Fruit fly (Drosophila melanogaster) whole organism, adult: ENCODE results near the gene hop.

Experiments
- CG11617 ChIP-seq: fragments of 200-800 bp; sonication (Bioruptor generic); optimal IDR thresholded peaks from 2 replicates; lab custom pipeline; 2017; ENCODE audit warnings: mild to moderate bottlenecking, missing biosample characterization, missing genetic modification reagents, missing genetic modification characterization
- CG12768 ChIP-seq: fragments of 200-800 bp; sonication (Bioruptor generic); optimal IDR thresholded peaks from 2 replicates; lab custom pipeline; 2017; ENCODE audit warnings: missing biosample characterization, missing genetic modification characterization, mild to moderate bottlenecking, moderate library complexity, missing genetic modification reagents
- CG14711 ChIP-seq: fragments of 200-800 bp; sonication (Bioruptor generic); optimal IDR thresholded peaks from 2 replicates; lab custom pipeline; 2018; ENCODE audit warnings: missing biosample characterization, mild to moderate bottlenecking, missing genetic modification characterization, moderate library complexity
- CG1620 ChIP-seq: fragments of 200-800 bp; sonication (Bioruptor generic); optimal IDR thresholded peaks from 2 replicates; lab custom pipeline; 2016; ENCODE audit warnings: missing biosample characterization, missing genetic modification characterization
- CG33017 ChIP-seq: fragments of 200-800 bp; sonication (Bioruptor generic); optimal IDR thresholded peaks from 2 replicates; lab custom pipeline; 2018; ENCODE audit warnings: missing biosample characterization, mild to moderate bottlenecking, missing genetic modification characterization, moderate library complexity
- CG5204 ChIP-seq: fragments of 200-800 bp; sonication (Bioruptor generic); optimal IDR thresholded peaks from 2 replicates; lab custom pipeline; 2016; ENCODE audit warnings: missing biosample characterization, missing genetic modification characterization
- CG7045 ChIP-seq: fragments of 200-800 bp; sonication (Bioruptor generic); optimal IDR thresholded peaks from 2 replicates; lab custom pipeline; 2017; ENCODE audit warnings: missing biosample characterization, mild to moderate bottlenecking, missing genetic modification characterization
- CG7101 ChIP-seq: fragments of 200-800 bp; sonication (Bioruptor generic); optimal IDR thresholded peaks from 2 replicates; lab custom pipeline; 2018; ENCODE audit warnings: missing biosample characterization, mild to moderate bottlenecking, missing genetic modification characterization, moderate library complexity
- Clk ChIP-seq: fragments of 200-800 bp; sonication (Bioruptor generic); optimal IDR thresholded peaks from 2 replicates; lab custom pipeline; 2017; ENCODE audit warnings: missing biosample characterization, missing genetic modification characterization
- Crg-1 ChIP-seq: fragments of 200-800 bp; sonication (Bioruptor generic); optimal IDR thresholded peaks from 2 replicates; lab custom pipeline; 2016; ENCODE audit warnings: missing biosample characterization, missing genetic modification characterization
- Hr96 ChIP-seq: fragments of 200-800 bp; sonication (Bioruptor generic); optimal IDR thresholded peaks from 2 replicates; lab custom pipeline; 2016; ENCODE audit warnings: missing biosample characterization, missing genetic modification characterization
- Mnt ChIP-seq: fragments of 200-800 bp; sonication (Bioruptor generic); optimal IDR thresholded peaks from 2 replicates; lab custom pipeline; 2016; ENCODE audit warnings: missing biosample characterization, mild to moderate bottlenecking, missing genetic modification characterization
- bab1 ChIP-seq: fragments of 200-800 bp; sonication (Bioruptor generic); optimal IDR thresholded peaks from 3 replicates; lab custom pipeline; 2019; ENCODE audit warnings: missing biosample characterization, mild to moderate bottlenecking, missing genetic modification characterization, moderate library complexity
- cic ChIP-seq: fragments of 200-800 bp; sonication (Bioruptor generic); optimal IDR thresholded peaks from 2 replicates; lab custom pipeline; 2017; ENCODE audit warnings: missing biosample characterization, mild to moderate bottlenecking, missing genetic modification characterization, moderate library complexity
- cnc ChIP-seq, 2 experiments: fragments of >200 bp; optimal IDR thresholded peaks; 2 replicates each; lab custom pipeline; 2017
- kay ChIP-seq: fragments of 200-800 bp; sonication (Bioruptor generic); peaks from one replicate; lab custom pipeline; 2016; ENCODE audit warnings: missing biosample characterization, missing genetic modification characterization, borderline replicate concordance
- ovo ChIP-seq: fragments of 200-800 bp; sonication (Bioruptor generic); optimal IDR thresholded peaks from 2 replicates; lab custom pipeline; 2016; ENCODE audit warnings: missing biosample characterization, missing genetic modification characterization
- pad ChIP-seq: fragments of 200-800 bp; sonication (Bioruptor generic); optimal IDR thresholded peaks from 3 replicates; lab custom pipeline; 2017; ENCODE audit warnings: missing biosample characterization, missing genetic modification characterization, mild to moderate bottlenecking, moderate library complexity, missing genetic modification reagents
- tj ChIP-seq: fragments of 200-800 bp; sonication (Bioruptor generic); optimal IDR thresholded peaks from 3 replicates; lab custom pipeline; 2017; ENCODE audit warnings: missing biosample characterization, mild to moderate bottlenecking, missing genetic modification characterization, moderate library complexity
- toe ChIP-seq: fragments of 200-800 bp; sonication (Bioruptor generic); optimal IDR thresholded peaks from 2 replicates; lab custom pipeline; 2016; ENCODE audit warnings: missing biosample characterization, missing genetic modification characterization

Gene hop

dm6 chrX:11338973-11339867 is 28.7 kb downstream of the hop start:
- TF ChIP-seq pad (peak; percentile 23), cnc (optimal IDR thresholded peaks at IDR 0.05; lab: Kevin White, UChicago) (no peak), CG1620 (peak; percentile 90), CG14711 (tag; lab: Kevin White, UChicago) (peak; percentile 31), bab1 (GFP tag; lab: Kevin White, UChicago) (peak; percentile 54), CG5204 (GFP tag; lab: Kevin White, UChicago) (no peak), Clk (no peak), CG7101 (peak; percentile 69), cic (GFP tag; lab: Kevin White, UChicago) (no peak), CG33017 (tag; lab: Kevin White, UChicago) (no peak), kay (no peak), CG12768 (GFP tag; lab: Kevin White, UChicago) (no peak), toe (GFP tag; lab: Kevin White, UChicago) (peak; percentile 72), CG7045 (GFP tag; lab: Kevin White, UChicago) (no peak), CG11617 (GFP tag; lab: Kevin White, UChicago) (peak; percentile 41), tj (GFP tag; lab: Kevin White, UChicago) (peak; percentile 63), Mnt (GFP tag; lab: Kevin White, UChicago) (peak; percentile 75), ovo (GFP tag; lab: Kevin White, UChicago) (peak; percentile 53), Crg-1 (peak; percentile 55), Hr96 (GFP tag; lab: Kevin White, UChicago) (no peak)

dm6 chrX:11338047-11338747 is 29.7 kb downstream of the hop start:
- TF ChIP-seq bab1 (GFP tag; lab: Kevin White, UChicago): peak; percentile 22
- TF ChIP-seq tj (GFP tag; lab: Kevin White, UChicago): peak; percentile 4
- no peak for TF ChIP-seq CG1620
- no peak for TF ChIP-seq kay
- TF ChIP-seq CG7045 (GFP tag; lab: Kevin White, UChicago): peak; percentile 20
- TF ChIP-seq CG33017 (tag; lab: Kevin White, UChicago): no peak
- no peak for TF ChIP-seq CG5204 (GFP tag; lab: Kevin White, UChicago)
- peak; percentile 13 for TF ChIP-seq CG11617 (GFP tag; lab: Kevin White, UChicago)
- TF ChIP-seq cic (GFP tag; lab: Kevin White, UChicago): no peak
- no peak for TF ChIP-seq cnc (optimal IDR thresholded peaks at IDR 0.05; lab: Kevin White, UChicago)
- peak; percentile 2 for TF ChIP-seq CG14711 (tag; lab: Kevin White, UChicago)
- TF ChIP-seq Mnt (GFP tag; lab: Kevin White, UChicago): no peak

dm6 chrX:11326213-11326731 is 41.6 kb downstream of the hop start:
- TF ChIP-seq Clk: peak; percentile 28
- peak; percentile 72 for TF ChIP-seq CG14711 (tag; lab: Kevin White, UChicago)
- peak; percentile 59 for TF ChIP-seq CG1620
- no peak for TF ChIP-seq toe (GFP tag; lab: Kevin White, UChicago)
- TF ChIP-seq CG5204 (GFP tag; lab: Kevin White, UChicago): no peak
- peak; percentile 59 for TF ChIP-seq tj (GFP tag; lab: Kevin White, UChicago)
- peak; percentile 66 for TF ChIP-seq Mnt (GFP tag; lab: Kevin White, UChicago)
- no peak for TF ChIP-seq Hr96 (GFP tag; lab: Kevin White, UChicago)
- no peak for TF ChIP-seq cnc (optimal IDR thresholded peaks at IDR 0.05; lab: Kevin White, UChicago)
- TF ChIP-seq CG33017 (tag; lab: Kevin White, UChicago): peak; percentile 81
- peak; percentile 73 for TF ChIP-seq CG7045 (GFP tag; lab: Kevin White, UChicago)
- peak; percentile 77 for TF ChIP-seq bab1 (GFP tag; lab: Kevin White, UChicago)
- peak; percentile 65 for TF ChIP-seq pad
- peak; percentile 83 for TF ChIP-seq CG11617 (GFP tag; lab: Kevin White, UChicago)
- peak; percentile 49 for TF ChIP-seq cic (GFP tag; lab: Kevin White, UChicago)
- TF ChIP-seq ovo (GFP tag; lab: Kevin White, UChicago): peak; percentile 91
- TF ChIP-seq CG7101: peak; percentile 84
- peak; percentile 78 for TF ChIP-seq CG12768 (GFP tag; lab: Kevin White, UChicago)
- TF ChIP-seq Crg-1: peak; percentile 72
- TF ChIP-seq kay: peak; percentile 96

- TF ChIP-seq pad: no peak
- peak; percentile 20 for TF ChIP-seq CG1620
- TF ChIP-seq CG33017 (tag; lab: Kevin White, UChicago): no peak
- TF ChIP-seq Hr96 (GFP tag; lab: Kevin White, UChicago): no peak
- no peak for TF ChIP-seq CG5204 (GFP tag; lab: Kevin White, UChicago)
- TF ChIP-seq CG7045 (GFP tag; lab: Kevin White, UChicago): no peak
- no peak for TF ChIP-seq cic (GFP tag; lab: Kevin White, UChicago)
- TF ChIP-seq CG12768 (GFP tag; lab: Kevin White, UChicago): no peak
- peak; percentile 21 for TF ChIP-seq CG14711 (tag; lab: Kevin White, UChicago)
- TF ChIP-seq cnc (optimal IDR thresholded peaks at IDR 0.05; lab: Kevin White, UChicago): no peak
- TF ChIP-seq kay: no peak
- peak; percentile 14 for TF ChIP-seq CG7101
- no peak for TF ChIP-seq toe (GFP tag; lab: Kevin White, UChicago)
- TF ChIP-seq ovo (GFP tag; lab: Kevin White, UChicago): no peak
- TF ChIP-seq Crg-1: no peak
- peak; percentile 78 for TF ChIP-seq Mnt (GFP tag; lab: Kevin White, UChicago)
- TF ChIP-seq Clk: no peak
- peak; percentile 59 for TF ChIP-seq bab1 (GFP tag; lab: Kevin White, UChicago)
- TF ChIP-seq CG11617 (GFP tag; lab: Kevin White, UChicago): peak; percentile 12
- TF ChIP-seq tj (GFP tag; lab: Kevin White, UChicago): no peak
Observed at dm6 chrX:11325175-11325768, 42.6 kb downstream of the hop start, which contains the start of gene Gapvd1. TSS of gene Gapvd1 (plus strand) at chrX:11325385.
